ENCODE assay signal across 4 fruit fly cellular contexts in genomic region chr3L:9430608-9430952, dm6.
A peak's percentile ranks its signal among the peaks of the same experiment; 100 is the strongest.
TF ChIP-seq lines count a peak whose summit lies in the region.

No protein-coding gene starts in this region.

- no peak for TF ChIP-seq CTCF in whole organism, embryonic (GFP tag; optimal IDR thresholded peaks at IDR 0.05; lab: Kevin White, UChicago)

TF ChIP-seq in whole organism, adult, 20 proteins besides CTCF, POLR2A, EP300 and RAD21:
- peak; percentile 34 for TF ChIP-seq CG12768 (GFP tag; optimal IDR thresholded peaks at IDR 0.05; lab: Kevin White, UChicago)
- TF ChIP-seq Mnt (GFP tag; optimal IDR thresholded peaks at IDR 0.05; lab: Kevin White, UChicago) = no peak
- no peak for TF ChIP-seq CG7045 (GFP tag; optimal IDR thresholded peaks at IDR 0.05; lab: Kevin White, UChicago)

TF ChIP-seq in whole organism, embryonic, 481 proteins besides CTCF, POLR2A, EP300 and RAD21 (continues in another document):
- no peak for TF ChIP-seq Atf3 (GFP tag; optimal IDR thresholded peaks at IDR 0.05; lab: Kevin White, UChicago)
- no peak for TF ChIP-seq B-H2 (GFP tag; optimal IDR thresholded peaks at IDR 0.05; lab: Kevin White, UChicago)
- no peak for TF ChIP-seq CG8478 (optimal IDR thresholded peaks at IDR 0.05; lab: Kevin White, UChicago)
- no peak for TF ChIP-seq CG3281 (GFP tag; optimal IDR thresholded peaks at IDR 0.05; lab: Kevin White, UChicago)
- no peak for TF ChIP-seq ewg (GFP tag; optimal IDR thresholded peaks at IDR 0.05; lab: Kevin White, UChicago)
- no peak for TF ChIP-seq MTF-1 (GFP tag; optimal IDR thresholded peaks at IDR 0.05; lab: Kevin White, UChicago; ENCODE audit: borderline replicate concordance)
- TF ChIP-seq CG2202 (tag; optimal IDR thresholded peaks at IDR 0.05; lab: Kevin White, UChicago) = no peak
- no peak for TF ChIP-seq Dp (GFP tag; optimal IDR thresholded peaks at IDR 0.05; lab: Kevin White, UChicago)
- no peak for TF ChIP-seq bcd (GFP tag; optimal IDR thresholded peaks at IDR 0.05; lab: Kevin White, UChicago)
- TF ChIP-seq Hmx (GFP tag; optimal IDR thresholded peaks at IDR 0.05; lab: Kevin White, UChicago) = no peak
- no peak for TF ChIP-seq gcm (GFP tag; optimal IDR thresholded peaks at IDR 0.05; lab: Kevin White, UChicago)
- peak; percentile 70 for TF ChIP-seq kah (GFP tag; optimal IDR thresholded peaks at IDR 0.05; lab: Kevin White, UChicago)
- no peak for TF ChIP-seq CG3163 (GFP tag; optimal IDR thresholded peaks at IDR 0.05; lab: Kevin White, UChicago)
- peak; percentile 14; the same call in 1 of the 2 replicates for TF ChIP-seq GATAe (GFP tag; conservative IDR thresholded peaks at IDR 0.05; lab: Robert Waterston, UW)
- TF ChIP-seq CG4707 (GFP tag; optimal IDR thresholded peaks at IDR 0.05; lab: Kevin White, UChicago) = no peak
- TF ChIP-seq pnt (GFP tag; optimal IDR thresholded peaks at IDR 0.05; lab: Kevin White, UChicago) = no peak
- TF ChIP-seq cas (GFP tag; IDR thresholded peaks at IDR 0.05; lab: Robert Waterston, UW) = 0 out of 2 replicates have a peak, but pooled peaks have one; percentile 23
- TF ChIP-seq CG3407 (GFP tag; optimal IDR thresholded peaks at IDR 0.05; lab: Kevin White, UChicago) = no peak
- TF ChIP-seq HLH54F (GFP tag; optimal IDR thresholded peaks at IDR 0.05; lab: Kevin White, UChicago) = no peak
- TF ChIP-seq CG11723 (GFP tag; optimal IDR thresholded peaks at IDR 0.05; lab: Kevin White, UChicago) = no peak
- no peak for TF ChIP-seq CG9797 (GFP tag; optimal IDR thresholded peaks at IDR 0.05; lab: Kevin White, UChicago)
- TF ChIP-seq insv (GFP tag; optimal IDR thresholded peaks at IDR 0.05; lab: Kevin White, UChicago) = no peak
- no peak for TF ChIP-seq CG13624 (GFP tag; optimal IDR thresholded peaks at IDR 0.05; lab: Kevin White, UChicago)
- no peak for TF ChIP-seq pan (optimal IDR thresholded peaks at IDR 0.05; lab: Kevin White, UChicago)
- no peak for TF ChIP-seq pan (GFP tag; optimal IDR thresholded peaks at IDR 0.05 in 1 of 2, IDR thresholded peaks at IDR 0.05 in 1 of 2)
- TF ChIP-seq seq (GFP tag; IDR thresholded peaks at IDR 0.05; lab: Robert Waterston, UW) = peak; percentile 2; the same call in 1 of the 2 replicates
- TF ChIP-seq CG14014 (GFP tag; IDR thresholded peaks at IDR 0.05; lab: Robert Waterston, UW) = no peak
- no peak for TF ChIP-seq salm (tag; optimal IDR thresholded peaks at IDR 0.05; lab: Kevin White, UChicago)
- TF ChIP-seq CG10366 (GFP tag; IDR thresholded peaks at IDR 0.05; lab: Robert Waterston, UW) = no peak
- TF ChIP-seq repo (GFP tag; optimal IDR thresholded peaks at IDR 0.05; lab: Kevin White, UChicago) = no peak

TF ChIP-seq in whole organism, prepupa, 60 proteins besides CTCF, POLR2A, EP300 and RAD21:
- no peak for TF ChIP-seq CG6854 (GFP tag; optimal IDR thresholded peaks at IDR 0.05; lab: Kevin White, UChicago)
- peak; percentile 57 for TF ChIP-seq svp (GFP tag; lab: Kevin White, UChicago)
- no peak for TF ChIP-seq lz (GFP tag; optimal IDR thresholded peaks at IDR 0.05; lab: Kevin White, UChicago)
- TF ChIP-seq CG3032 (tag; optimal IDR thresholded peaks at IDR 0.05; lab: Kevin White, UChicago) = no peak
- no peak for TF ChIP-seq CG16779 (tag; optimal IDR thresholded peaks at IDR 0.05; lab: Kevin White, UChicago)
- TF ChIP-seq Met (GFP tag; optimal IDR thresholded peaks at IDR 0.05; lab: Kevin White, UChicago) = no peak
TF ChIP-seq in whole organism, prepupa: peak in this region for 1.

TF ChIP-seq in whole organism, pupa, 21 proteins besides CTCF, POLR2A, EP300 and RAD21:
- no peak for TF ChIP-seq fd96Ca (GFP tag; IDR thresholded peaks at IDR 0.05; lab: Robert Waterston, UW)
- peak; percentile 42; the same call in 1 of the 2 replicates for TF ChIP-seq CG12605 (GFP tag; IDR thresholded peaks at IDR 0.05; lab: Robert Waterston, UW)
